Fruit fly (Drosophila melanogaster): ENCODE results near the gene eff.

Gene eff

dm6 chr3R:14692230-14692970 is 48.7 kb downstream of the eff start (continued):
- peak; percentile 57 for TF ChIP-seq CG17802 (tag; optimal IDR thresholded peaks at IDR 0.05)
- no peak for TF ChIP-seq kay (GFP tag; optimal IDR thresholded peaks at IDR 0.05)
- TF ChIP-seq CG12071 (GFP tag; optimal IDR thresholded peaks at IDR 0.05), result peak; percentile 41
- no peak for TF ChIP-seq CG11696 (GFP tag; IDR thresholded peaks at IDR 0.05)
- TF ChIP-seq ken (GFP tag; IDR thresholded peaks at IDR 0.05), result peak; percentile 78
- peak; percentile 82 for TF ChIP-seq fd96Cb (tag; optimal IDR thresholded peaks at IDR 0.05)
- TF ChIP-seq fu2 (GFP tag; optimal IDR thresholded peaks at IDR 0.05), result no peak
- no peak for TF ChIP-seq mirr (GFP tag; optimal IDR thresholded peaks at IDR 0.05)
- TF ChIP-seq so (GFP tag; IDR thresholded peaks at IDR 0.05), result no peak
- peak; percentile 11 for TF ChIP-seq CG2116 (GFP tag; optimal IDR thresholded peaks at IDR 0.05)
- no peak for TF ChIP-seq tup (GFP tag; optimal IDR thresholded peaks at IDR 0.05)
- peak; percentile 15 for TF ChIP-seq Side (GFP tag; optimal IDR thresholded peaks at IDR 0.05)
- peak; percentile 24; the same call in 1 of the 3 replicates for TF ChIP-seq dysf (GFP tag; IDR thresholded peaks at IDR 0.05)
- TF ChIP-seq nerfin-2 (GFP tag; IDR thresholded peaks at IDR 0.05; ENCODE audit: partially characterized antibody), result no peak
- no peak for TF ChIP-seq CG3838 (GFP tag; optimal IDR thresholded peaks at IDR 0.05)
- TF ChIP-seq bbx (GFP tag; IDR thresholded peaks at IDR 0.05; ENCODE audit: partially characterized antibody), result no peak
- TF ChIP-seq Doc2 (GFP tag; IDR thresholded peaks at IDR 0.05), result no peak
- TF ChIP-seq tll (GFP tag; optimal IDR thresholded peaks at IDR 0.05), result no peak
- no peak for TF ChIP-seq gfzf (GFP tag; optimal IDR thresholded peaks at IDR 0.05)
- no peak for TF ChIP-seq CG7786 (GFP tag; optimal IDR thresholded peaks at IDR 0.05)
- no peak for TF ChIP-seq CG10147 (GFP tag; optimal IDR thresholded peaks at IDR 0.05)
- TF ChIP-seq D19A (tag; optimal IDR thresholded peaks at IDR 0.05), result peak; percentile 78
- TF ChIP-seq Bgb (GFP tag; IDR thresholded peaks at IDR 0.05; ENCODE audit: partially characterized antibody), result no peak
- TF ChIP-seq inv (GFP tag; IDR thresholded peaks at IDR 0.05; ENCODE audit: partially characterized antibody), result no peak
- peak; percentile 82 for TF ChIP-seq gem (tag; optimal IDR thresholded peaks at IDR 0.05)
- TF ChIP-seq NFAT (GFP tag; IDR thresholded peaks at IDR 0.05), result 0 out of 2 replicates have a peak, but pooled peaks have one; percentile 12
- no peak for TF ChIP-seq jigr1 (GFP tag; IDR thresholded peaks at IDR 0.05)
- peak; percentile 33 for TF ChIP-seq CG10462 (GFP tag; optimal IDR thresholded peaks at IDR 0.05)
- TF ChIP-seq CrebB (tag; optimal IDR thresholded peaks at IDR 0.05), result no peak
- peak; percentile 51 for TF ChIP-seq sd (tag; optimal IDR thresholded peaks at IDR 0.05)
- TF ChIP-seq CG15011 (GFP tag; optimal IDR thresholded peaks at IDR 0.05), result no peak
- TF ChIP-seq CG12659 (GFP tag; optimal IDR thresholded peaks at IDR 0.05), result peak; percentile 7
- TF ChIP-seq CG9932 (GFP tag; IDR thresholded peaks at IDR 0.05), result no peak
- TF ChIP-seq sisA (GFP tag; IDR thresholded peaks at IDR 0.05), result peak; percentile 82
- no peak for TF ChIP-seq klu (GFP tag; IDR thresholded peaks at IDR 0.05)
- no peak for TF ChIP-seq Neu2 (GFP tag; optimal IDR thresholded peaks at IDR 0.05; ENCODE audit: borderline replicate concordance)
- TF ChIP-seq wor (GFP tag; IDR thresholded peaks at IDR 0.05), result peak; percentile 55; the same call in 1 of the 2 replicates
- TF ChIP-seq D (optimal IDR thresholded peaks at IDR 0.05), result no peak
- TF ChIP-seq D (GFP tag; optimal IDR thresholded peaks at IDR 0.05), result peak; percentile 80
- peak; percentile 45; the same call in 1 of the 2 replicates for TF ChIP-seq E2f1 (GFP tag; IDR thresholded peaks at IDR 0.05)
- TF ChIP-seq CG11723 (GFP tag; optimal IDR thresholded peaks at IDR 0.05), result peak; percentile 44
- TF ChIP-seq dati (GFP tag; IDR thresholded peaks at IDR 0.05), result no peak
- TF ChIP-seq fd102C (GFP tag; optimal IDR thresholded peaks at IDR 0.05), result no peak
- TF ChIP-seq CG2199 (GFP tag; IDR thresholded peaks at IDR 0.05), result peak; percentile 78; the same call in 2 of the 3 replicates
- no peak for TF ChIP-seq mld (GFP tag; IDR thresholded peaks at IDR 0.05; ENCODE audit: partially characterized antibody)
- no peak for TF ChIP-seq BtbVII (GFP tag; optimal IDR thresholded peaks at IDR 0.05)
- no peak for TF ChIP-seq CG3995 (GFP tag; optimal IDR thresholded peaks at IDR 0.05)
- TF ChIP-seq fd3F (GFP tag; optimal IDR thresholded peaks at IDR 0.05), result no peak
- no peak for TF ChIP-seq CG16779 (GFP tag; IDR thresholded peaks at IDR 0.05)

Measured in whole organism, embryonic.